Worm (Caenorhabditis elegans) whole organism, mixed stage, embryonic: Measurements from ENCODE around the gene F20D6.15.

ENCODE experiments used
- ces-1 ChIP-seq: fragments of 150-350 bp; optimal IDR thresholded peaks from 2 replicates; lab custom pipeline; 2014; ENCODE audit warnings: missing biosample characterization, missing genetic modification reagents, missing genetic modification characterization
- mab-5 ChIP-seq: fragments of 150-350 bp; optimal IDR thresholded peaks from 2 replicates; lab custom pipeline; 2014; ENCODE audit warnings: missing biosample characterization, missing genetic modification characterization
- nhr-12 ChIP-seq: fragments of 150-350 bp; optimal IDR thresholded peaks from 2 replicates; lab custom pipeline; 2014; ENCODE audit warnings: missing biosample characterization, missing genetic modification characterization
- pha-4 ChIP-seq: fragments of 150-350 bp; optimal IDR thresholded peaks from 2 replicates; lab custom pipeline; 2018; ENCODE audit warnings: missing biosample characterization, missing genetic modification reagents, missing genetic modification characterization
- tbx-8 ChIP-seq: fragments of 200-800 bp; sonication (Bioruptor generic); optimal IDR thresholded peaks from 2 replicates; lab custom pipeline; 2018; ENCODE audit warnings: mild to moderate bottlenecking, missing genetic modification characterization, moderate library complexity, missing compliant biosample characterization
- unc-120 ChIP-seq: sonication (generic microtip); optimal IDR thresholded peaks from 2 replicates; lab custom pipeline; 2017; ENCODE audit warnings: missing genetic modification characterization, missing compliant biosample characterization; ENCODE audit not compliant: poor library complexity, severe bottlenecking
- unc-62 ChIP-seq: fragments of 150-350 bp; optimal IDR thresholded peaks from 2 replicates; lab custom pipeline; 2014; ENCODE audit warnings: missing biosample characterization, missing genetic modification reagents, missing genetic modification characterization

ce11 chrV:8171688-8172087, 16.6 kb downstream of the F20D6.15 start:
- TF ChIP-seq unc-62 (GFP tag; lab: Kevin White, UChicago) (no peak), pha-4 (tag; lab: Kevin White, UChicago) (no peak), ces-1 (GFP tag; lab: Kevin White, UChicago) (no peak), tbx-8 (GFP tag; lab: Kevin White, UChicago) (no peak), mab-5 (tag; lab: Kevin White, UChicago) (no peak), nhr-12 (tag; lab: Kevin White, UChicago) (no peak), unc-120 (tag; lab: Kevin White, UChicago) (no peak)
